Worm (Caenorhabditis elegans) whole organism, L4/young adult: ENCODE results near the gene add-2.

Source experiments
- W03F9.2 ChIP-seq: fragments of 150-350 bp; optimal IDR thresholded peaks from 2 replicates; lab custom pipeline; 2014; ENCODE audit warnings: missing biosample characterization, missing genetic modification characterization
- dao-5 ChIP-seq: sonication (generic microtip); optimal IDR thresholded peaks from 2 replicates; lab custom pipeline; 2016; ENCODE audit warnings: missing genotype, missing genetic modification characterization, moderate library complexity, missing compliant biosample characterization
- him-1 ChIP-seq: sonication (generic microtip); optimal IDR thresholded peaks from 2 replicates; lab custom pipeline; 2016; ENCODE audit warnings: missing genotype, missing genetic modification reagents, missing genetic modification characterization, missing compliant biosample characterization

ce11 chrV:12036129-12036528 lies 22.9 kb upstream of the add-2 start:
- TF ChIP-seq him-1 (tag; lab: Kevin White, UChicago) (no peak), W03F9.2 (tag; lab: Kevin White, UChicago) (no peak), dao-5 (tag; lab: Kevin White, UChicago) (no peak)
